Worm (Caenorhabditis elegans) whole organism, midembryonic: ENCODE data around the gene R08C7.1.

Source experiments
- klf-2 ChIP-seq: fragments of 200-800 bp; sonication (Bioruptor generic); conservative IDR thresholded peaks from 2 replicates; pipeline ENCODE4 v1.3.6; 2022; ENCODE audit warnings: missing genetic modification reagents, missing genetic modification characterization, missing compliant biosample characterization
- ref-1 ChIP-seq: fragments of 200-800 bp; sonication (Bioruptor generic); conservative IDR thresholded peaks from 2 replicates; pipeline ENCODE4 v1.3.6; 2022; ENCODE audit warnings: missing genetic modification reagents, missing genetic modification characterization, missing compliant biosample characterization
- tab-1 ChIP-seq: fragments of 200-800 bp; sonication (Bioruptor generic); IDR thresholded peaks from 2 replicates; pipeline ENCODE4 v1.3.6; 2022; ENCODE audit warnings: missing genetic modification characterization, missing compliant biosample characterization

ce11 chrIV:4463132-4463531, 11.5 kb downstream of the R08C7.1 start, which contains the start of gene M01H9.2:
- TF ChIP-seq ref-1 (GFP tag; lab: Robert Waterston, UW) (no peak), tab-1 (GFP tag; lab: Robert Waterston, UW) (no peak), klf-2 (GFP tag; lab: Robert Waterston, UW) (no peak)
